Fruit fly (Drosophila melanogaster) whole organism, wandering third instar larva: ENCODE results near the gene HLH3B.

Source experiments
- Abd-B ChIP-seq: fragments of >200 bp; optimal IDR thresholded peaks from 2 replicates; lab custom pipeline; 2017; ENCODE audit warnings: missing biosample characterization, missing genetic modification characterization
- CG32264 ChIP-seq: fragments of 200-800 bp; sonication (Bioruptor generic); optimal IDR thresholded peaks from 2 replicates; lab custom pipeline; 2016; ENCODE audit warnings: missing biosample characterization, missing genetic modification characterization
- CG9705 ChIP-seq: fragments of 200-800 bp; sonication (Bioruptor generic); optimal IDR thresholded peaks from 2 replicates; lab custom pipeline; 2018; ENCODE audit warnings: missing biosample characterization, mild to moderate bottlenecking, missing genetic modification characterization
- CrebA ChIP-seq: fragments of 200-800 bp; sonication (Bioruptor generic); optimal IDR thresholded peaks from 2 replicates; lab custom pipeline; 2016; ENCODE audit warnings: missing biosample characterization, mild to moderate bottlenecking, missing genetic modification characterization, borderline replicate concordance
- Dif ChIP-seq: fragments of 200-275, 200-300 bp; sonication (Bioruptor generic); optimal IDR thresholded peaks from 2 replicates; lab custom pipeline; 2018; ENCODE audit warnings: missing biosample characterization, missing genetic modification characterization; ENCODE audit not compliant: partially characterized antibody
- HLH106 ChIP-seq: fragments of 200-800 bp; optimal IDR thresholded peaks from 3 replicates; lab custom pipeline; 2019; ENCODE audit warnings: missing biosample characterization, mild to moderate bottlenecking, missing genetic modification characterization, moderate library complexity
- Hnf4 ChIP-seq: fragments of 200-800 bp; sonication (Bioruptor generic); optimal IDR thresholded peaks from 2 replicates; lab custom pipeline; 2016; ENCODE audit warnings: missing biosample characterization, mild to moderate bottlenecking, missing genetic modification characterization
- Hr78 ChIP-seq: fragments of >200 bp; optimal IDR thresholded peaks from 2 replicates; lab custom pipeline; 2017; ENCODE audit warnings: missing biosample characterization, missing genetic modification characterization
- Jra ChIP-seq: sonication (Bioruptor generic); optimal IDR thresholded peaks from 2 replicates; lab custom pipeline; 2016; ENCODE audit warnings: missing biosample characterization, missing genetic modification characterization
- Mio ChIP-seq: sonication (Bioruptor generic); optimal IDR thresholded peaks from 2 replicates; lab custom pipeline; 2016; ENCODE audit warnings: missing biosample characterization, missing genetic modification characterization
- Myc ChIP-seq: fragments of >200 bp; optimal IDR thresholded peaks from 2 replicates; lab custom pipeline; 2017
- OdsH ChIP-seq: fragments of 200-800 bp; sonication (Bioruptor generic); optimal IDR thresholded peaks from 2 replicates; lab custom pipeline; 2016; ENCODE audit warnings: missing biosample characterization, mild to moderate bottlenecking, missing genetic modification characterization
- Rel ChIP-seq, 2 experiments: fragments of 200-800 bp; sonication (Bioruptor generic) in 1 of 2; optimal IDR thresholded peaks; 2 replicates in 1 of 2; 3 replicates in 1 of 2; lab custom pipeline; 2016 to 2019; ENCODE audit warnings: mild to moderate bottlenecking in 2 of 2, missing biosample characterization in 2 of 2, missing genetic modification characterization in 2 of 2, moderate library complexity in 1 of 2
- Sp1 ChIP-seq: fragments of 200-800 bp; sonication (Bioruptor generic); optimal IDR thresholded peaks from 3 replicates; lab custom pipeline; 2019; ENCODE audit warnings: missing biosample characterization, mild to moderate bottlenecking, missing genetic modification characterization, moderate library complexity
- br ChIP-seq: fragments of 200-800 bp; sonication (Bioruptor generic); optimal IDR thresholded peaks from 2 replicates; lab custom pipeline; 2016; ENCODE audit warnings: missing biosample characterization, missing genetic modification characterization
- dl ChIP-seq, 2 experiments: fragments of 175-275, 200-275 bp in 1 of 2; fragments of 200-275 bp in 1 of 2; sonication (Bioruptor generic); optimal IDR thresholded peaks; lab custom pipeline; 2018; ENCODE audit warnings: mild to moderate bottlenecking in 2 of 2, missing biosample characterization in 2 of 2, missing genetic modification characterization in 2 of 2, moderate library complexity in 2 of 2; ENCODE audit not compliant: partially characterized antibody in 2 of 2, insufficient read depth in 1 of 2
- ey ChIP-seq: fragments of 200-800 bp; sonication (Bioruptor generic); optimal IDR thresholded peaks from 2 replicates; lab custom pipeline; 2016; ENCODE audit warnings: missing biosample characterization, missing genetic modification characterization
- h ChIP-seq: fragments of 200-800 bp; sonication (Bioruptor generic); optimal IDR thresholded peaks from 3 replicates; lab custom pipeline; 2016; ENCODE audit warnings: missing biosample characterization, mild to moderate bottlenecking, missing genetic modification characterization
- jim ChIP-seq: fragments of 175-275, 200-325 bp; sonication (Bioruptor generic); optimal IDR thresholded peaks from 2 replicates; lab custom pipeline; 2016; ENCODE audit warnings: missing biosample characterization, mild to moderate bottlenecking, missing genetic modification characterization
- lola ChIP-seq: fragments of >200 bp; optimal IDR thresholded peaks from 2 replicates; lab custom pipeline; 2017; ENCODE audit warnings: missing biosample characterization, missing genetic modification characterization
- psq ChIP-seq: fragments of 200-800 bp; sonication (Bioruptor generic); optimal IDR thresholded peaks from 3 replicates; lab custom pipeline; 2017; ENCODE audit warnings: missing biosample characterization, mild to moderate bottlenecking, missing genetic modification characterization, moderate library complexity
- sage ChIP-seq: fragments of 200-800 bp; sonication (Bioruptor generic); optimal IDR thresholded peaks from 2 replicates; lab custom pipeline; 2016; ENCODE audit warnings: missing biosample characterization, mild to moderate bottlenecking, missing genetic modification characterization
- sv ChIP-seq: fragments of 200-800 bp; sonication (Bioruptor generic); optimal IDR thresholded peaks from 3 replicates; lab custom pipeline; 2016; ENCODE audit warnings: missing biosample characterization, missing genetic modification characterization
- usp ChIP-seq: fragments of >200 bp; optimal IDR thresholded peaks from 2 replicates; lab custom pipeline; 2017; ENCODE audit warnings: missing biosample characterization, missing genetic modification characterization

Gene HLH3B

dm6 chrX:2655998-2656397, 25.5 kb downstream of the HLH3B start:
- TF ChIP-seq CG32264 (GFP tag; lab: Kevin White, UChicago) (no peak), Myc (no peak), CrebA (GFP tag; lab: Kevin White, UChicago) (no peak), CG9705 (GFP tag; lab: Kevin White, UChicago) (no peak), HLH106 (tag; lab: Kevin White, UChicago) (no peak), h (GFP tag; lab: Kevin White, UChicago) (no peak), Abd-B (GFP tag; lab: Kevin White, UChicago) (no peak), sv (GFP tag; lab: Kevin White, UChicago) (no peak), psq (GFP tag; lab: Kevin White, UChicago) (no peak), Dif (no peak), br (GFP tag; lab: Kevin White, UChicago) (no peak), Hnf4 (GFP tag; lab: Kevin White, UChicago) (no peak)
- TF ChIP-seq, all 38 proteins: peak for 0

dm6 chrX:2655479-2655878, 26.0 kb downstream of the HLH3B start:
- no peak for TF ChIP-seq Myc
- TF ChIP-seq, all 38 proteins: peak for 0

dm6 chrX:2653533-2654296, 27.8 kb downstream of the HLH3B start:
- TF ChIP-seq sage (GFP tag; lab: Kevin White, UChicago), result no peak
- no peak for TF ChIP-seq h (GFP tag; lab: Kevin White, UChicago)
- peak; percentile 67 for TF ChIP-seq CrebA (GFP tag; lab: Kevin White, UChicago)
- TF ChIP-seq Hnf4 (GFP tag; lab: Kevin White, UChicago), result peak; percentile 32
- TF ChIP-seq HLH106 (tag; lab: Kevin White, UChicago), result no peak
- no peak for TF ChIP-seq jim (GFP tag; lab: Kevin White, UChicago)
- TF ChIP-seq OdsH, result no peak
- TF ChIP-seq Mio (GFP tag; lab: Kevin White, UChicago), result no peak
- TF ChIP-seq Rel (GFP tag; optimal IDR thresholded peaks at IDR 0.05; lab: Kevin White, UChicago), result no peak
- TF ChIP-seq Rel (tag; optimal IDR thresholded peaks at IDR 0.05; lab: Kevin White, UChicago), result peak; percentile 96
- peak; percentile 3 for TF ChIP-seq Sp1 (GFP tag; lab: Kevin White, UChicago)
- no peak for TF ChIP-seq lola (GFP tag; lab: Kevin White, UChicago)
- TF ChIP-seq, all 38 proteins: peak for 4

- TF ChIP-seq Jra (GFP tag; lab: Kevin White, UChicago), result peak; percentile 18
- TF ChIP-seq dl (GFP tag; optimal IDR thresholded peaks at IDR 0.05; lab: Kevin White, UChicago; ENCODE audit: insufficient read depth in 1 of 2, partially characterized antibody in 2 of 2), result peak in 1 of 2 experiments; percentile 66
- no peak for TF ChIP-seq lola (GFP tag; lab: Kevin White, UChicago)
- TF ChIP-seq psq (GFP tag; lab: Kevin White, UChicago), result peak; percentile 25
- TF ChIP-seq ey (GFP tag; lab: Kevin White, UChicago), result no peak
- peak; percentile 21 for TF ChIP-seq CrebA (GFP tag; lab: Kevin White, UChicago)
- TF ChIP-seq Rel (GFP tag; optimal IDR thresholded peaks at IDR 0.05; lab: Kevin White, UChicago), result peak; percentile 6
- TF ChIP-seq Rel (tag; optimal IDR thresholded peaks at IDR 0.05; lab: Kevin White, UChicago), result peak; percentile 98
- TF ChIP-seq, all 38 proteins: peak for 5
Measured at dm6 chrX:2652124-2652923, 29.2 kb downstream of the HLH3B start.

- no peak for TF ChIP-seq lola (GFP tag; lab: Kevin White, UChicago)
- TF ChIP-seq Hr78, result no peak
- TF ChIP-seq dl (GFP tag; optimal IDR thresholded peaks at IDR 0.05; lab: Kevin White, UChicago; ENCODE audit: insufficient read depth in 1 of 2, partially characterized antibody in 2 of 2), result no peak
- no peak for TF ChIP-seq Abd-B (GFP tag; lab: Kevin White, UChicago)
- TF ChIP-seq ey (GFP tag; lab: Kevin White, UChicago), result no peak
- no peak for TF ChIP-seq CG9705 (GFP tag; lab: Kevin White, UChicago)
- no peak for TF ChIP-seq usp
Measured at dm6 chrX:2651128-2651527, 30.4 kb downstream of the HLH3B start.

- no peak for TF ChIP-seq CG32264 (GFP tag; lab: Kevin White, UChicago)
- TF ChIP-seq sv (GFP tag; lab: Kevin White, UChicago), result no peak
- TF ChIP-seq h (GFP tag; lab: Kevin White, UChicago), result peak; percentile 43
- TF ChIP-seq OdsH, result no peak
- TF ChIP-seq ey (GFP tag; lab: Kevin White, UChicago), result no peak
Measured at dm6 chrX:2648959-2649358, 32.6 kb downstream of the HLH3B start.
